Worm (Caenorhabditis elegans) whole organism, young adult: ENCODE measurements around the gene skih-2.
A peak's percentile ranks its signal among the peaks of the same experiment; 100 is the strongest.

Experiments
- B0019.2 ChIP-seq: fragments of 200-800 bp; sonication (Bioruptor generic); conservative IDR thresholded peaks from 2 replicates; pipeline ENCODE4 v1.3.6; 2022; ENCODE audit warnings: missing genetic modification reagents, missing genetic modification characterization, missing compliant biosample characterization
- C06A6.2 ChIP-seq: fragments of 200-800 bp; sonication (Bioruptor generic); conservative IDR thresholded peaks from 2 replicates; pipeline ENCODE4 v1.3.6; 2022; ENCODE audit warnings: missing genetic modification characterization, missing compliant biosample characterization
- D2030.7 ChIP-seq: fragments of 200-800 bp; sonication (Bioruptor generic); IDR thresholded peaks from 2 replicates; pipeline ENCODE4 v1.3.6; 2022; ENCODE audit warnings: missing genetic modification reagents, missing genetic modification characterization, missing compliant biosample characterization
- F10E7.11 ChIP-seq: sonication (generic microtip); optimal IDR thresholded peaks from 2 replicates; lab custom pipeline; 2017; ENCODE audit warnings: mild to moderate bottlenecking, missing genetic modification characterization, moderate library complexity, missing compliant biosample characterization
- F39B2.1 ChIP-seq: fragments of 200-800 bp; sonication (Bioruptor generic); IDR thresholded peaks from 2 replicates; pipeline ENCODE4 v1.3.6; 2022; ENCODE audit warnings: missing genetic modification reagents, missing genetic modification characterization, missing compliant biosample characterization
- F49E8.2 ChIP-seq: sonication (generic microtip); optimal IDR thresholded peaks from 3 replicates; lab custom pipeline; 2017; ENCODE audit warnings: missing genetic modification characterization, mild to moderate bottlenecking, missing compliant biosample characterization, antibody characterized with exemption, moderate library complexity; ENCODE audit not compliant: insufficient read depth
- F57C9.4 ChIP-seq: sonication (generic microtip); optimal IDR thresholded peaks from 2 replicates; lab custom pipeline; 2017; ENCODE audit warnings: mild to moderate bottlenecking, missing genetic modification characterization, missing compliant biosample characterization
- Y56A3A.18 ChIP-seq: fragments of 200-800 bp; sonication (Bioruptor generic); IDR thresholded peaks from 2 replicates; pipeline ENCODE4 v1.3.6; 2022; ENCODE audit warnings: missing genetic modification reagents, missing genetic modification characterization, missing compliant biosample characterization
- Y79H2A.3 ChIP-seq: fragments of 200-800 bp; sonication (Bioruptor generic); conservative IDR thresholded peaks from 2 replicates; pipeline ENCODE4 v1.3.6; 2022; ENCODE audit warnings: missing genetic modification reagents, missing genetic modification characterization, missing compliant biosample characterization
- ZK185.1 ChIP-seq: sonication (generic microtip); optimal IDR thresholded peaks from 2 replicates; lab custom pipeline; 2016; ENCODE audit warnings: mild to moderate bottlenecking, missing genetic modification characterization, missing compliant biosample characterization; ENCODE audit not compliant: poor library complexity, severe bottlenecking
- aptf-2 ChIP-seq: fragments of 200-800 bp; sonication (Bioruptor generic); conservative IDR thresholded peaks from 2 replicates; pipeline ENCODE4 v1.3.6; 2022; ENCODE audit warnings: missing genetic modification reagents, missing genetic modification characterization, missing compliant biosample characterization
- attf-3 ChIP-seq: fragments of 200-800 bp; sonication (Bioruptor generic); conservative IDR thresholded peaks from 2 replicates; pipeline ENCODE4 v1.3.6; 2022; ENCODE audit warnings: missing genetic modification reagents, missing genetic modification characterization, missing compliant biosample characterization
- attf-5 ChIP-seq: fragments of 200-800 bp; sonication (Bioruptor generic); optimal IDR thresholded peaks from 2 replicates; lab custom pipeline; 2018; ENCODE audit warnings: mild to moderate bottlenecking, missing genetic modification characterization, missing compliant biosample characterization
- bed-1 ChIP-seq: fragments of 200-800 bp; sonication (Bioruptor generic); IDR thresholded peaks from 2 replicates; pipeline ENCODE4 v1.3.6; 2022; ENCODE audit warnings: missing genetic modification reagents, missing genetic modification characterization, missing compliant biosample characterization
- bed-2 ChIP-seq: fragments of 200-800 bp; sonication (Bioruptor generic); IDR thresholded peaks from 2 replicates; pipeline ENCODE4 v1.3.6; 2022; ENCODE audit warnings: missing genetic modification reagents, missing genetic modification characterization, missing compliant biosample characterization
- ccch-3 ChIP-seq: fragments of 200-800 bp; sonication (Bioruptor generic); optimal IDR thresholded peaks from 2 replicates; lab custom pipeline; 2018; ENCODE audit warnings: mild to moderate bottlenecking, missing genetic modification characterization, missing compliant biosample characterization
- cebp-2 ChIP-seq: fragments of 200-800 bp; sonication (Bioruptor generic); IDR thresholded peaks from 2 replicates; pipeline ENCODE4 v1.3.6; 2022; ENCODE audit warnings: missing genetic modification characterization, missing compliant biosample characterization
- ceh-100 ChIP-seq: fragments of 200-800 bp; sonication (Bioruptor generic); IDR thresholded peaks from 2 replicates; pipeline ENCODE4 v1.3.6; 2022; ENCODE audit warnings: missing genetic modification reagents, missing genetic modification characterization, missing compliant biosample characterization
- ceh-40 ChIP-seq: fragments of 200-800 bp; sonication (Bioruptor generic); IDR thresholded peaks from 2 replicates; pipeline ENCODE4 v1.3.6; 2022; ENCODE audit warnings: missing genetic modification characterization, missing compliant biosample characterization
- ceh-79 ChIP-seq: sonication (generic microtip); optimal IDR thresholded peaks from 2 replicates; lab custom pipeline; 2017; ENCODE audit warnings: mild to moderate bottlenecking, missing genetic modification characterization, missing compliant biosample characterization
- ceh-91 ChIP-seq: fragments of 200-800 bp; sonication (Bioruptor generic); IDR thresholded peaks from 2 replicates; pipeline ENCODE4 v1.3.6; 2022; ENCODE audit warnings: missing genetic modification reagents, missing genetic modification characterization, missing compliant biosample characterization
- dpff-1 ChIP-seq: sonication (generic microtip); optimal IDR thresholded peaks from 2 replicates; lab custom pipeline; 2017; ENCODE audit warnings: mild to moderate bottlenecking, missing genetic modification characterization, missing compliant biosample characterization
- dpl-1 ChIP-seq: fragments of 150-350 bp; optimal IDR thresholded peaks from 2 replicates; lab custom pipeline; 2014; ENCODE audit warnings: missing biosample characterization, missing genetic modification reagents, missing genetic modification characterization
- egl-18 ChIP-seq: fragments of 200-800 bp; sonication (Bioruptor generic); IDR thresholded peaks from 2 replicates; pipeline ENCODE4 v1.3.6; 2022; ENCODE audit warnings: missing genetic modification reagents, missing genetic modification characterization, missing compliant biosample characterization
- ekl-4 ChIP-seq: fragments of 200-800 bp; sonication (Bioruptor generic); IDR thresholded peaks from 2 replicates; pipeline ENCODE4 v1.3.6; 2022; ENCODE audit warnings: missing genetic modification reagents, missing genetic modification characterization, missing compliant biosample characterization
- hlh-26 ChIP-seq: fragments of 200-800 bp; sonication (Bioruptor generic); conservative IDR thresholded peaks from 2 replicates; pipeline ENCODE4 v1.3.6; 2022; ENCODE audit warnings: missing genetic modification reagents, missing genetic modification characterization, missing compliant biosample characterization
- let-607 ChIP-seq, 2 experiments: fragments of 200-800 bp in 1 of 2; sonication (Bioruptor generic) in 1 of 2; sonication (generic microtip) in 1 of 2; optimal IDR thresholded peaks; 2 replicates each; lab custom pipeline; 2016 to 2018; ENCODE audit warnings: mild to moderate bottlenecking in 2 of 2, missing compliant biosample characterization in 2 of 2, missing genetic modification characterization in 2 of 2, moderate library complexity in 2 of 2, missing genotype in 1 of 2
- lin-26 ChIP-seq: fragments of 200-800 bp; sonication (Bioruptor generic); IDR thresholded peaks from 2 replicates; pipeline ENCODE4 v1.3.6; 2022; ENCODE audit warnings: missing genetic modification reagents, missing genetic modification characterization, missing compliant biosample characterization
- madf-3 ChIP-seq: fragments of 200-800 bp; sonication (Bioruptor generic); IDR thresholded peaks from 2 replicates; pipeline ENCODE4 v1.3.6; 2022; ENCODE audit warnings: missing genetic modification reagents, missing genetic modification characterization, missing compliant biosample characterization
- madf-6 ChIP-seq: fragments of 200-800 bp; sonication (Bioruptor generic); IDR thresholded peaks from 2 replicates; pipeline ENCODE4 v1.3.6; 2022; ENCODE audit warnings: missing genetic modification reagents, missing genetic modification characterization, missing compliant biosample characterization
- madf-8 ChIP-seq: fragments of 200-800 bp; sonication (Bioruptor generic); conservative IDR thresholded peaks from 2 replicates; pipeline ENCODE4 v1.3.6; 2022; ENCODE audit warnings: missing genetic modification reagents, missing genetic modification characterization, missing compliant biosample characterization
- mes-4 ChIP-seq: sonication (generic microtip); optimal IDR thresholded peaks from 2 replicates; lab custom pipeline; 2016; ENCODE audit warnings: missing genotype, missing genetic modification characterization, missing compliant biosample characterization
- nfyb-1 ChIP-seq: fragments of 200-800 bp; sonication (Bioruptor generic); IDR thresholded peaks from 2 replicates; pipeline ENCODE4 v1.3.6; 2022; ENCODE audit warnings: missing genetic modification reagents, missing genetic modification characterization, missing compliant biosample characterization
- nhr-179 ChIP-seq: sonication (generic microtip); optimal IDR thresholded peaks from 2 replicates; lab custom pipeline; 2016; ENCODE audit warnings: mild to moderate bottlenecking, missing genetic modification characterization, missing compliant biosample characterization
- nhr-90 ChIP-seq: sonication (generic microtip); optimal IDR thresholded peaks from 2 replicates; lab custom pipeline; 2016; ENCODE audit warnings: missing genotype, mild to moderate bottlenecking, missing genetic modification characterization, missing compliant biosample characterization
- pbrm-1 ChIP-seq: fragments of 200-800 bp; sonication (Bioruptor generic); IDR thresholded peaks from 2 replicates; pipeline ENCODE4 v1.3.6; 2022; ENCODE audit warnings: missing genetic modification reagents, missing genetic modification characterization, missing compliant biosample characterization
- pha-4 ChIP-seq: fragments of 150-350 bp; sonication (generic microtip); optimal IDR thresholded peaks from 2 replicates; lab custom pipeline; 2014; ENCODE audit warnings: missing biosample characterization, missing genetic modification reagents, missing genetic modification characterization
- rec-8 ChIP-seq, 2 experiments: sonication (generic microtip); optimal IDR thresholded peaks; 2 replicates each; lab custom pipeline; 2016; ENCODE audit warnings: mild to moderate bottlenecking in 2 of 2, missing genetic modification characterization in 2 of 2, missing genetic modification reagents in 2 of 2, missing genotype in 2 of 2, missing biosample characterization in 1 of 2, missing compliant biosample characterization in 1 of 2, moderate library complexity in 1 of 2
- rpc-1 ChIP-seq, 2 experiments: fragments of 150-350 bp in 1 of 2; sonication (generic microtip) in 1 of 2; optimal IDR thresholded peaks; 2 replicates each; lab custom pipeline; 2014 to 2018; ENCODE audit warnings: missing biosample characterization in 1 of 2, missing genetic modification characterization in 1 of 2, missing genetic modification reagents in 1 of 2, missing genotype in 1 of 2
- snpc-1.3 ChIP-seq: sonication (generic microtip); optimal IDR thresholded peaks from 2 replicates; lab custom pipeline; 2017; ENCODE audit warnings: missing genetic modification characterization, mild to moderate bottlenecking, missing compliant biosample characterization, antibody characterized with exemption, moderate library complexity, missing genotype, missing genetic modification reagents; ENCODE audit not compliant: insufficient read depth
- somi-1 ChIP-seq: fragments of 200-800 bp; sonication (Bioruptor generic); optimal IDR thresholded peaks from 2 replicates; lab custom pipeline; 2018; ENCODE audit warnings: mild to moderate bottlenecking, missing genetic modification characterization, missing compliant biosample characterization
- tbp1 ChIP-seq: fragments of 200-800 bp; sonication (Bioruptor generic); optimal IDR thresholded peaks from 2 replicates; lab custom pipeline; 2018; ENCODE audit warnings: mild to moderate bottlenecking, missing genetic modification characterization, missing compliant biosample characterization
- unc-130 ChIP-seq: sonication (generic microtip); optimal IDR thresholded peaks from 2 replicates; lab custom pipeline; 2016; ENCODE audit warnings: missing genetic modification reagents, missing genetic modification characterization, missing compliant biosample characterization
- unc-62 ChIP-seq: fragments of 150-350 bp; optimal IDR thresholded peaks from 2 replicates; lab custom pipeline; 2014; ENCODE audit warnings: missing biosample characterization, missing genetic modification reagents, missing genetic modification characterization
- zim-3 ChIP-seq: sonication (generic microtip); optimal IDR thresholded peaks from 2 replicates; lab custom pipeline; 2017; ENCODE audit warnings: mild to moderate bottlenecking, missing genetic modification characterization, moderate library complexity, missing compliant biosample characterization
- ztf-18 ChIP-seq: sonication (generic microtip); optimal IDR thresholded peaks from 2 replicates; lab custom pipeline; 2016; ENCODE audit warnings: missing genotype, mild to moderate bottlenecking, missing genetic modification characterization, missing compliant biosample characterization
- ztf-25 ChIP-seq: fragments of 200-800 bp; sonication (Bioruptor generic); IDR thresholded peaks from 2 replicates; pipeline ENCODE4 v1.3.6; 2022; ENCODE audit warnings: missing genetic modification reagents, missing genetic modification characterization, missing compliant biosample characterization

Gene skih-2

DNA sequence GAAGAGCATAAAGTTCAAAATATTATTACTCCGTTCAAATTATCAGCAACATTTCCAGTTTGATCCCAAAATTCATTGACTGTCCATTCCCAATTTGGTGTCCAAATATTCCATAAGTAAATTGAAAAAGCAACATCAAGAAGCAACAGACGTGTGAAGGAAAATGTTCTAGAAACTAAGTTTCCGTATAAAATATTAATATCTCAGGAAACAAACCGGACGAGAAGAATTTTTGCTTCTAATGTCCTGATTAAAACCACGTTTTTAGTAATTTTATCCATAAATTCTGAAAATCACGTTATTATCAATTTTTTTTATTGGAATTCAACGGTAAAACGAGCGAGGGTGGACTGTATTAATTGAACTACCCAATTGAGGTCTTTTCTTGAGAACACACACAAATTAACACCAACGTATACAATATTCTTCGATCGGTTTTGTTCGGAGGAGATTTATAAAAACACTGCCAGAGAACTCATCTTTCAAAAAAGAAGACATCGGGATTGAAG lies 4.9 kb upstream of the skih-2 start, which contains the start of gene pigq-1 (continued):
- TF ChIP-seq ztf-25 (GFP tag; lab: Robert Waterston, UW), result no peak
- peak; percentile 95 for TF ChIP-seq dpff-1 (tag; lab: Kevin White, UChicago)
- peak; percentile 72 for TF ChIP-seq snpc-1.3
- TF ChIP-seq ceh-91 (GFP tag; lab: Robert Waterston, UW), result no peak
- TF ChIP-seq rec-8 (tag; optimal IDR thresholded peaks at IDR 0.05; lab: Kevin White, UChicago), result peak; percentile 19 to 39
- TF ChIP-seq somi-1 (GFP tag; lab: Kevin White, UChicago), result peak; percentile 14
- no peak for TF ChIP-seq bed-2 (GFP tag; lab: Robert Waterston, UW)
- TF ChIP-seq F39B2.1 (GFP tag; lab: Robert Waterston, UW), result peak; percentile 47; the same call in 1 of the 2 replicates
- TF ChIP-seq aptf-2 (GFP tag; lab: Robert Waterston, UW), result no peak
- TF ChIP-seq D2030.7 (GFP tag; lab: Robert Waterston, UW), result 0 out of 2 replicates have a peak, but pooled peaks have one; percentile 19
- peak in 1 of 2 experiments; percentile 34 for TF ChIP-seq let-607 (tag; optimal IDR thresholded peaks at IDR 0.05; lab: Kevin White, UChicago)
- no peak for TF ChIP-seq attf-3
- no peak for TF ChIP-seq pbrm-1 (GFP tag; lab: Robert Waterston, UW)
- no peak for TF ChIP-seq Y79H2A.3 (GFP tag; lab: Robert Waterston, UW)
- no peak for TF ChIP-seq nhr-179
- TF ChIP-seq ztf-18 (tag; lab: Kevin White, UChicago), result no peak
- TF ChIP-seq madf-3 (GFP tag; lab: Robert Waterston, UW), result no peak
- no peak for TF ChIP-seq rpc-1 (optimal IDR thresholded peaks at IDR 0.05; lab: Kevin White, UChicago)
- no peak for TF ChIP-seq rpc-1 (tag; optimal IDR thresholded peaks at IDR 0.05; lab: Kevin White, UChicago)
- TF ChIP-seq attf-5 (GFP tag; lab: Kevin White, UChicago), result peak; percentile 47
- TF ChIP-seq ceh-79, result no peak
- 0 out of 2 replicates have a peak, but pooled peaks have one; percentile 25 for TF ChIP-seq ceh-100 (GFP tag; lab: Robert Waterston, UW)
- no peak for TF ChIP-seq dpl-1
- TF ChIP-seq nfyb-1 (GFP tag; lab: Robert Waterston, UW), result peak; percentile 71; the same call in 1 of the 2 replicates
- TF ChIP-seq lin-26 (GFP tag; lab: Robert Waterston, UW), result peak; percentile 63
- TF ChIP-seq zim-3 (tag; lab: Kevin White, UChicago), result peak; percentile 38
- no peak for TF ChIP-seq nhr-90 (tag; lab: Kevin White, UChicago)
- no peak for TF ChIP-seq C06A6.2 (GFP tag; lab: Robert Waterston, UW)
- TF ChIP-seq unc-130, result peak; percentile 12
- no peak for TF ChIP-seq unc-62 (GFP tag; lab: Kevin White, UChicago)
- TF ChIP-seq bed-1 (GFP tag; lab: Robert Waterston, UW), result no peak
- TF ChIP-seq cebp-2, result no peak
- TF ChIP-seq F10E7.11, result peak; percentile 37
- TF ChIP-seq B0019.2 (GFP tag; lab: Robert Waterston, UW), result no peak
- TF ChIP-seq egl-18 (GFP tag; lab: Robert Waterston, UW), result no peak
- TF ChIP-seq pha-4 (tag; lab: Kevin White, UChicago), result no peak
- TF ChIP-seq madf-8, result no peak
- no peak for TF ChIP-seq ccch-3 (GFP tag; lab: Kevin White, UChicago)
- no peak for TF ChIP-seq hlh-26 (GFP tag; lab: Robert Waterston, UW)
- peak; percentile 34 for TF ChIP-seq tbp1 (GFP tag; lab: Kevin White, UChicago)
- no peak for TF ChIP-seq mes-4 (tag; lab: Kevin White, UChicago)
- no peak for TF ChIP-seq ceh-40 (GFP tag; lab: Robert Waterston, UW)
- TF ChIP-seq F49E8.2 (tag; lab: Kevin White, UChicago), result peak; percentile 86
- peak; percentile 80 for TF ChIP-seq F57C9.4 (tag; lab: Kevin White, UChicago)
- TF ChIP-seq madf-6 (GFP tag; lab: Robert Waterston, UW), result peak; percentile 66
- TF ChIP-seq Y56A3A.18 (GFP tag; lab: Robert Waterston, UW), result peak; percentile 71; the same call in 1 of the 2 replicates
- peak; percentile 83 for TF ChIP-seq ZK185.1 (tag; lab: Kevin White, UChicago)
- TF ChIP-seq ekl-4 (GFP tag; lab: Robert Waterston, UW), result peak; percentile 53; the same call in 1 of the 2 replicates
